Worm (Caenorhabditis elegans) whole organism, mixed stage, embryonic: ENCODE results near the gene T06E8.2.

Experiments used
- M03D4.4 ChIP-seq: sonication (generic microtip); optimal IDR thresholded peaks from 2 replicates; lab custom pipeline; 2017; ENCODE audit warnings: mild to moderate bottlenecking, missing genetic modification characterization, missing compliant biosample characterization
- bed-3 ChIP-seq: fragments of 200-800 bp; sonication (Bioruptor generic); optimal IDR thresholded peaks from 3 replicates; lab custom pipeline; 2018; ENCODE audit warnings: mild to moderate bottlenecking, missing genetic modification characterization, moderate library complexity, missing compliant biosample characterization
- blmp-1 ChIP-seq: fragments of 150-350 bp; optimal IDR thresholded peaks from 2 replicates; lab custom pipeline; 2014; ENCODE audit warnings: missing biosample characterization, missing genetic modification characterization
- ceh-39 ChIP-seq: fragments of 150-350 bp; optimal IDR thresholded peaks from 2 replicates; lab custom pipeline; 2014; ENCODE audit warnings: missing biosample characterization, missing genetic modification characterization
- ceh-43 ChIP-seq: fragments of 200-800 bp; sonication (Bioruptor generic); optimal IDR thresholded peaks from 2 replicates; lab custom pipeline; 2018; ENCODE audit warnings: mild to moderate bottlenecking, missing genetic modification characterization, moderate library complexity, missing compliant biosample characterization
- ceh-83 ChIP-seq: fragments of 200-800 bp; sonication (Bioruptor generic); optimal IDR thresholded peaks from 2 replicates; lab custom pipeline; 2018; ENCODE audit warnings: mild to moderate bottlenecking, missing genetic modification characterization, missing compliant biosample characterization
- ces-1 ChIP-seq: fragments of 150-350 bp; optimal IDR thresholded peaks from 2 replicates; lab custom pipeline; 2014; ENCODE audit warnings: missing biosample characterization, missing genetic modification reagents, missing genetic modification characterization
- cnd-1 ChIP-seq: fragments of 200-800 bp; sonication (Bioruptor generic); optimal IDR thresholded peaks from 2 replicates; lab custom pipeline; 2018; ENCODE audit warnings: mild to moderate bottlenecking, missing genetic modification characterization, missing compliant biosample characterization
- drap-1 ChIP-seq: fragments of 200-800 bp; sonication (Bioruptor generic); optimal IDR thresholded peaks from 3 replicates; lab custom pipeline; 2018; ENCODE audit warnings: mild to moderate bottlenecking, missing genetic modification characterization, missing compliant biosample characterization
- elt-1 ChIP-seq: sonication (generic microtip); optimal IDR thresholded peaks from 2 replicates; lab custom pipeline; 2017; ENCODE audit warnings: missing genetic modification characterization, mild to moderate bottlenecking, missing compliant biosample characterization, antibody characterized with exemption, moderate library complexity, borderline replicate concordance; ENCODE audit not compliant: insufficient read depth
- elt-3 ChIP-seq: fragments of 150-350 bp; optimal IDR thresholded peaks from 2 replicates; lab custom pipeline; 2014; ENCODE audit warnings: missing biosample characterization, missing genetic modification characterization
- ham-2 ChIP-seq: fragments of 200-800 bp; sonication (Bioruptor generic); optimal IDR thresholded peaks from 2 replicates; lab custom pipeline; 2018; ENCODE audit warnings: mild to moderate bottlenecking, missing genetic modification characterization, missing compliant biosample characterization
- hlh-1 ChIP-seq: fragments of 150-350 bp; optimal IDR thresholded peaks from 2 replicates; lab custom pipeline; 2014; ENCODE audit warnings: missing biosample characterization, missing genetic modification reagents, missing genetic modification characterization
- lin-13 ChIP-seq: fragments of 150-350 bp; optimal IDR thresholded peaks from 2 replicates; lab custom pipeline; 2014; ENCODE audit warnings: missing biosample characterization, missing genetic modification characterization
- lin-32 ChIP-seq: fragments of 200-800 bp; sonication (Bioruptor generic); optimal IDR thresholded peaks from 2 replicates; lab custom pipeline; 2018; ENCODE audit warnings: mild to moderate bottlenecking, missing genetic modification characterization, missing compliant biosample characterization
- lsy-2 ChIP-seq: fragments of 150-350 bp; optimal IDR thresholded peaks from 2 replicates; lab custom pipeline; 2014; ENCODE audit warnings: missing biosample characterization, missing genetic modification characterization
- mab-5 ChIP-seq: fragments of 150-350 bp; optimal IDR thresholded peaks from 2 replicates; lab custom pipeline; 2014; ENCODE audit warnings: missing biosample characterization, missing genetic modification characterization
- mep-1 ChIP-seq: fragments of 150-350 bp; optimal IDR thresholded peaks from 2 replicates; lab custom pipeline; 2017; ENCODE audit warnings: missing biosample characterization, missing genetic modification reagents, missing genetic modification characterization, inconsistent platforms
- mls-2 ChIP-seq: sonication (generic microtip); optimal IDR thresholded peaks from 2 replicates; lab custom pipeline; 2016; ENCODE audit warnings: mild to moderate bottlenecking, missing genetic modification characterization, moderate library complexity, missing compliant biosample characterization
- nhr-12 ChIP-seq: fragments of 150-350 bp; optimal IDR thresholded peaks from 2 replicates; lab custom pipeline; 2014; ENCODE audit warnings: missing biosample characterization, missing genetic modification characterization
- nhr-2 ChIP-seq: fragments of 150-350 bp; optimal IDR thresholded peaks from 2 replicates; lab custom pipeline; 2014; ENCODE audit warnings: missing biosample characterization, missing genetic modification characterization
- nhr-237 ChIP-seq: fragments of 150-350 bp; optimal IDR thresholded peaks from 2 replicates; lab custom pipeline; 2014; ENCODE audit warnings: missing biosample characterization, missing genetic modification characterization
- nhr-76 ChIP-seq: sonication (generic microtip); optimal IDR thresholded peaks from 2 replicates; lab custom pipeline; 2017; ENCODE audit warnings: missing biosample characterization, missing genetic modification characterization
- pha-4 ChIP-seq: fragments of 150-350 bp; optimal IDR thresholded peaks from 2 replicates; lab custom pipeline; 2018; ENCODE audit warnings: missing biosample characterization, missing genetic modification reagents, missing genetic modification characterization
- sem-2 ChIP-seq: fragments of 200-800 bp; sonication (Bioruptor generic); optimal IDR thresholded peaks from 2 replicates; lab custom pipeline; 2018; ENCODE audit warnings: mild to moderate bottlenecking, missing genetic modification characterization, missing compliant biosample characterization
- sptf-1 ChIP-seq: sonication (generic microtip); optimal IDR thresholded peaks from 2 replicates; lab custom pipeline; 2017; ENCODE audit warnings: mild to moderate bottlenecking, missing genetic modification characterization, moderate library complexity, missing compliant biosample characterization
- tbx-8 ChIP-seq: fragments of 200-800 bp; sonication (Bioruptor generic); optimal IDR thresholded peaks from 2 replicates; lab custom pipeline; 2018; ENCODE audit warnings: mild to moderate bottlenecking, missing genetic modification characterization, moderate library complexity, missing compliant biosample characterization
- unc-120 ChIP-seq: sonication (generic microtip); optimal IDR thresholded peaks from 2 replicates; lab custom pipeline; 2017; ENCODE audit warnings: missing genetic modification characterization, missing compliant biosample characterization; ENCODE audit not compliant: poor library complexity, severe bottlenecking
- unc-39 ChIP-seq: fragments of 150-350 bp; optimal IDR thresholded peaks from 2 replicates; lab custom pipeline; 2014; ENCODE audit warnings: missing biosample characterization, missing genetic modification characterization
- unc-62 ChIP-seq: fragments of 150-350 bp; optimal IDR thresholded peaks from 2 replicates; lab custom pipeline; 2014; ENCODE audit warnings: missing biosample characterization, missing genetic modification reagents, missing genetic modification characterization
- zip-8 ChIP-seq: fragments of 150-350 bp; optimal IDR thresholded peaks from 2 replicates; lab custom pipeline; 2014; ENCODE audit warnings: missing biosample characterization, missing genetic modification characterization
- ztf-11 ChIP-seq: fragments of 150-350 bp; optimal IDR thresholded peaks from 2 replicates; lab custom pipeline; 2014; ENCODE audit warnings: missing biosample characterization, missing genetic modification characterization

The T06E8.2 gene

DNA sequence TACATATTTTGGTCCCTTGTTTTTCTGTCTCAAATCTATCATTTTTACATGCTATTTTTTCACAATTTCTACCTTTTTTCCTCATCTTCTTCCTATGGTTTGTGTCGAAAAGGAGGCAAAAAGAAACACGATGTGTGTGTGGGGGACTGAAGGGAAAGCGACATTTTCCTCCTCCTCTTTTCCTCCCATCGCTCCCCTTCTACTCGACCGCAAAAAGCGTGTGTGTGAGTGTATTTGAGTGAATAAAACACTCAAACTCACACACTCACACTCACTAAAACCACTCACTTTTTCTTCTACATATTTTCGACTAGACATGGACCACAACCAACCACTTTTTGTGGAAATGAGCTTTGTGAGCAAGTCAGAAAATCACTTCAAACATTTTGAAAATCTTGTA, 5.3 kb upstream of the T06E8.2 start:
- peak; percentile 63 for TF ChIP-seq sptf-1 (tag; lab: Kevin White, UChicago)
- TF ChIP-seq mab-5 (tag; lab: Kevin White, UChicago) = no peak
- no peak for TF ChIP-seq drap-1 (GFP tag; lab: Kevin White, UChicago)

DNA sequence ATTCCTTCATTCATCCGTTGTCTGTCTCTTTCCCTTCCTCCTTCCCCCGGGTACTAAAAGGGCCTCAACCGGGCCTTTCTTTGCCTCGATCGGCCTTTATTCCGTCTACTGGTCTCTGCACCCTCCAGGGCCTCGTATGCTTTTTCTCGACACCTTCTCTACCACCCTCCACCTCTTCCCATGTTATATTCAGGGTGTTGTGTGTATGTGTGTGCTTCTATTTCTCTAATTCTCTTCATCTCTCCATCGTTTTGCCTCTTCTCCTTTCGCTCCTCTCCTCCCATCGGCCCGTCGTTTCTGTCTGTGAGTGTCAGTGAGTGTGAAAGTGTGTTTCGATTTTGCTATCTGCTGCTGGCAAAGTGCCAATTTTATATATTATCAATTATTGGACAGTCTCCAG, 3.6 kb upstream of the T06E8.2 start:
- TF ChIP-seq nhr-2 (tag; lab: Kevin White, UChicago) (peak; percentile 67), pha-4 (peak; percentile 22), unc-62 (GFP tag; lab: Kevin White, UChicago) (peak; percentile 49), lin-32 (GFP tag; lab: Kevin White, UChicago) (no peak), ztf-11 (tag; lab: Kevin White, UChicago) (no peak), unc-120 (peak; percentile 78), sem-2 (no peak), nhr-12 (tag; lab: Kevin White, UChicago) (no peak), elt-1 (tag; lab: Kevin White, UChicago) (no peak), tbx-8 (GFP tag; lab: Kevin White, UChicago) (no peak), nhr-76 (tag; lab: Kevin White, UChicago) (no peak), bed-3 (GFP tag; lab: Kevin White, UChicago) (peak; percentile 20), ceh-83 (GFP tag; lab: Kevin White, UChicago) (no peak), ces-1 (GFP tag; lab: Kevin White, UChicago) (peak; percentile 58), lin-13 (tag; lab: Kevin White, UChicago) (peak; percentile 69), ham-2 (peak; percentile 41), sptf-1 (tag; lab: Kevin White, UChicago) (peak; percentile 68), mab-5 (tag; lab: Kevin White, UChicago) (no peak), nhr-237 (peak; percentile 15), drap-1 (GFP tag; lab: Kevin White, UChicago) (peak; percentile 18), M03D4.4 (tag; lab: Kevin White, UChicago) (peak; percentile 10), lsy-2 (tag; lab: Kevin White, UChicago) (peak; percentile 74), ceh-39 (tag; lab: Kevin White, UChicago) (peak; percentile 29), cnd-1 (tag; lab: Kevin White, UChicago) (peak; percentile 11), mep-1 (tag; lab: Kevin White, UChicago) (peak; percentile 50), mls-2 (peak; percentile 63), hlh-1 (tag; lab: Kevin White, UChicago) (peak; percentile 60)

DNA sequence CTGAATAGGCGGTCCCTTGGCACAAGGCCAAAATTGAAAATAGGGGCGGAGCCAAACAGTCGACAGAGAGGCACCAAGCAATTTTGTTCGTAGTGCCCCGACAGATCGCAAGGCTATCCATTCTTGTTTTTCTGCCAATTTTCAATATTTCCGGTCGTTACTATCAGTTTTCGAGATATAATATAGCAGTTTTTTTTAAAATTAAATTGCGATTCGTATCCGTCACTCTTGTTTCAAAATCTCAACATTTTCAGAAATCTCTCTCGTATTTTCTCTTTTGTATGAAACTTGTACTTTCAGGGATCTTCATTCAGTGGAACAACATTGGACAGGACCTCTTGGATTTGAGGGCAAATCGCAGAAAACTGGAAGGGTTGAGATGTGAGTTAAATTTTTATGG, 827 bp upstream of the T06E8.2 start, which contains the start of gene F57A8.1:
F57A8.1 (plus strand) TSS at position 301 of the 400 bp plus-strand sequence.
- TF ChIP-seq mls-2 (no peak), bed-3 (GFP tag; lab: Kevin White, UChicago) (no peak), ceh-83 (GFP tag; lab: Kevin White, UChicago) (no peak), blmp-1 (tag; lab: Kevin White, UChicago) (no peak), ces-1 (GFP tag; lab: Kevin White, UChicago) (no peak), elt-1 (tag; lab: Kevin White, UChicago) (no peak), nhr-76 (tag; lab: Kevin White, UChicago) (no peak), pha-4 (no peak), zip-8 (tag; lab: Kevin White, UChicago) (no peak), ceh-39 (tag; lab: Kevin White, UChicago) (no peak), unc-120 (no peak)

DNA sequence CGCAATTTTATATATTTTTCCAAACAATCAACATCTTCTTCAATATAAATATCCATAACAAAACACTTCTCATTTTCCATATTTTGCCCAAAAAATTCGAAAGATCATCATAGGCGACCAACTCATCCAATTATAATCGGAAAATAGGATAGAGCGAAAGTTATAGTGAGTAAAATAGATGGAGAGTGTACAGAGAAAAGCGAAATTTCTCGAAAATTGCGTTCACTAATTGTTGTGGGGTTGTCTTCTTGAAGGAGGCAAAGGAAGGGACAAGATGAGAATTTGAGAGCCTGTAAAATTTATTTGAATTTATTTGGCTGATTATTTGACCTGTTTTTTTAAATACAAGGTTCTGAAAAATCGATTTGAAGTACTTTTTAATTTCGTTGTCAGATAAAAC, 627 bp downstream of the T06E8.2 start:
- TF ChIP-seq blmp-1 (tag; lab: Kevin White, UChicago) = peak; percentile 94
- TF ChIP-seq ztf-11 (tag; lab: Kevin White, UChicago) = no peak
- no peak for TF ChIP-seq bed-3 (GFP tag; lab: Kevin White, UChicago)
- TF ChIP-seq hlh-1 (tag; lab: Kevin White, UChicago) = no peak
- peak; percentile 30 for TF ChIP-seq ceh-43
- TF ChIP-seq nhr-237 = no peak
- TF ChIP-seq elt-3 = no peak
- TF ChIP-seq nhr-12 (tag; lab: Kevin White, UChicago) = no peak
- no peak for TF ChIP-seq ceh-83 (GFP tag; lab: Kevin White, UChicago)
- no peak for TF ChIP-seq M03D4.4 (tag; lab: Kevin White, UChicago)
- peak; percentile 79 for TF ChIP-seq ces-1 (GFP tag; lab: Kevin White, UChicago)
- TF ChIP-seq nhr-76 (tag; lab: Kevin White, UChicago) = no peak
- TF ChIP-seq elt-1 (tag; lab: Kevin White, UChicago) = no peak
- TF ChIP-seq pha-4 = no peak
- no peak for TF ChIP-seq unc-39 (tag; lab: Kevin White, UChicago)
- no peak for TF ChIP-seq sptf-1 (tag; lab: Kevin White, UChicago)
- no peak for TF ChIP-seq mls-2
- no peak for TF ChIP-seq drap-1 (GFP tag; lab: Kevin White, UChicago)
- no peak for TF ChIP-seq nhr-2 (tag; lab: Kevin White, UChicago)
- TF ChIP-seq lsy-2 (tag; lab: Kevin White, UChicago) = no peak
